Fruit fly (Drosophila melanogaster): ENCODE data around the gene Pka-C3.

DNA sequence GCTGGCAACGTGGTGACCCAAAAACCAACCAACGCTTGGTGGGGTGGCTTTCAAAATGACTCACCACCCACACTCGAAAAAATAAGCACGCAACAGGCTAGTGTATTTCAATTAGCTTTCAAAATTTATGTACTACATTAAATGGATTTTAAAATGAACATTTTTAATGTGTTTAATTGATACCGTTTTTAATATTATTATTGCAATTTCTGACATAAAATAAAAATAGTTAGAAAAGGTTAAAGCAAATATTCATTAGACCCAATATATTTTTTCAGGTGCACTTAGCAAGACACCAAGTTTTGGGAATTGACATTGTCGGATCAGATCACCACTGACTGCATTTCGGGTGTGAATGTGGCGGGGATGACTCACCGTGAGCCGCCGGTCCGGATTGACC, 48.3 kb downstream of the Pka-C3 start:
- TF ChIP-seq CG6808 (GFP tag; optimal IDR thresholded peaks at IDR 0.05) (no peak), dac (GFP tag; optimal IDR thresholded peaks at IDR 0.05) (no peak)

All from whole organism, prepupa.